Worm (Caenorhabditis elegans): ENCODE results near the gene ile-2.

Gene ile-2

DNA sequence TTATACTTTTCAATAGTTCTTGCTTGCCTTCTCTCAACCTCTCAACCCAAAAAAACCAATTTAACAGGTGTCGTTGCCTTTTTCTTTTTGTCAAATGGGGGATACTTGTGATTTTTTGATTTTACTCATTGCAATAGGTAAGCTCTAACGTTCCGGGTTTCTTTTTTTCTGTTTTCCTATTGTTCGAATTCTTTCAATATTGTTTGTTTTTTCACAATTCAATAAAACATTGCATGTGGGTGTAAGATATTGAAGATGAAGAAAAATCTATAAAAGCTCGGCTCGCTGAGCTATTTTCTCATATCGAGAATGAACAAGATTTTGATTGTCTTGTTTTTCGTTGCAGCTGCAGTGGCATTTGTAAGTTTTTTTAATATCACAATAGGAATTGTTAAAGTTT is 2.1 kb downstream of the ile-2 start, which contains the start of gene T04G9.7:
T04G9.7 (plus strand) TSS at position 301 of the 400 bp plus-strand sequence.
- TF ChIP-seq unc-62 (GFP tag; optimal IDR thresholded peaks at IDR 0.05), result no peak
- TF ChIP-seq ceh-90 (tag; optimal IDR thresholded peaks at IDR 0.05), result no peak
- TF ChIP-seq F16B12.6 (tag; optimal IDR thresholded peaks at IDR 0.05), result no peak
- TF ChIP-seq lin-15B (tag; optimal IDR thresholded peaks at IDR 0.05), result no peak
- TF ChIP-seq zag-1 (tag; optimal IDR thresholded peaks at IDR 0.05), result no peak

DNA sequence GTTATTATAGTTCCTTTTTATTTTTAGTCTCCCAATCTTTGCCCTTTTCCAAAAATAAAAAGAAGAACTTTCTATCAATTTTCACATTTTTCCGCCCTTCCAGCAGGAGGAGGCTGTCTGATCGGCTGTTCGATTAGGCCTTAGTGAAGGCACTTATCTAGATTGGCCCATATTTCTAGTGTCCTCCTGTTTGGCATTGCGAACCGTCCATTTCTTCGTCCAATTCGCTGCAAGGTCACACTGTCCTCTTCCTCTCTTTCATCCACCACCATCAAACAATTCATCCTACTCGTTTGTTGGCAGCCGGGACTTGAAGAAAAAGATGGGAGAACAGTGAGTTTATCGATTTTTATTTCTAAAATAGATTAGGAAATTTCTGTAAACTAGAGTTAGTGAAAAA is 3.8 kb downstream of the ile-2 start, which contains the start of gene T04G9.4:
T04G9.4 (plus strand) TSS at position 293 of the 400 bp plus-strand sequence.
- TF ChIP-seq blmp-1 (tag; optimal IDR thresholded peaks at IDR 0.05), result peak; percentile 56
- peak; percentile 62 for TF ChIP-seq lin-14 (GFP tag; optimal IDR thresholded peaks at IDR 0.05)
- TF ChIP-seq nhr-85 (tag), result peak; percentile 79
- peak; percentile 5 for TF ChIP-seq nhr-20 (tag; optimal IDR thresholded peaks at IDR 0.05)
- TF ChIP-seq nhr-76 (tag; optimal IDR thresholded peaks at IDR 0.05), result no peak
- no peak for TF ChIP-seq zip-4 (GFP tag; optimal IDR thresholded peaks at IDR 0.05)
- TF ChIP-seq ceh-82 (tag; optimal IDR thresholded peaks at IDR 0.05), result no peak

DNA sequence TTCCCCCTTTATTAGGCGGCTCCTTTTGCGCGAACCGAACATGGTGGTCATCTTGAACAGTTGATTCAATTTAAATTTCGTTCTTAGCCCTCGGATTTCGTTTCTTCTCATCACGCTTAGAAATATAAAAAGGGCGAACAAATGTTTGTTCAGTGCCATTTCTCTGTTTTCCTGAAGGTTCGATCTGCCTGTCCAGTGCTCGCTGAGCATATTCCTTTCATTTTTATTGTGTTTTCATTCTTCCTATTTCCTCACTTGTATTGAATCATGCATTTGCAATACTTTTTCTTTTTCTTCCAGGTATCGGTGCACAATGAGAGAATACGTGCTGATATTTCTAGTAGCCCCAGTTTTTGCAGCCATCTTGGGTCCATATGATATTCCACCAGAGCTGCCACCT is 9.0 kb downstream of the ile-2 start, which contains the start of gene nas-15:
nas-15 (plus strand) TSS at position 301 of the 400 bp plus-strand sequence.
- TF ChIP-seq pqm-1 (tag; optimal IDR thresholded peaks at IDR 0.05) (no peak), ets-5 (GFP tag; IDR thresholded peaks at IDR 0.05) (no peak)

DNA sequence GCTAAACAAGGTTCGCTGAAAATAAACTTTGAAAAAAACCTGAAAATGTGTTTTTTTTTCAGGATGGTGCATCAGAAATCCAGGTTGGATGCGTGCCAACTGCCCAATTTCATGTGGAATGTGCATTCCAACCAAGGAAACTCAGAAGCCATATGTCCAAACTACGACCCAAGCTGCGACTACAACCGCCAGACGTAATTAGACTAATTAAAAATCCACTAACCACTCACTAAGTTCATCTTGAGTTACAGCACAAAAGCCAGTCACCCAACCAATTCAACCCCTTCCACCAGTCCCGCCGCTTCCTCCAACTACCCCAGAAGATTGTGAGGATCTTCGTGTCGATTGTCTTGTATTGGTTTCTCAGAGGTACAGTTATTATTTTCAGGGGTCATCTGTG is 10.9 kb downstream of the ile-2 start:
- TF ChIP-seq hpl-2 (GFP tag; optimal IDR thresholded peaks at IDR 0.05) (no peak), ama-1 (optimal IDR thresholded peaks at IDR 0.05) (no peak), snu-23 (GFP tag; optimal IDR thresholded peaks at IDR 0.05) (no peak), efl-3 (GFP tag; optimal IDR thresholded peaks at IDR 0.05) (no peak), egl-27 (tag; optimal IDR thresholded peaks at IDR 0.05) (no peak), jun-1 (tag; optimal IDR thresholded peaks at IDR 0.05) (no peak)

DNA sequence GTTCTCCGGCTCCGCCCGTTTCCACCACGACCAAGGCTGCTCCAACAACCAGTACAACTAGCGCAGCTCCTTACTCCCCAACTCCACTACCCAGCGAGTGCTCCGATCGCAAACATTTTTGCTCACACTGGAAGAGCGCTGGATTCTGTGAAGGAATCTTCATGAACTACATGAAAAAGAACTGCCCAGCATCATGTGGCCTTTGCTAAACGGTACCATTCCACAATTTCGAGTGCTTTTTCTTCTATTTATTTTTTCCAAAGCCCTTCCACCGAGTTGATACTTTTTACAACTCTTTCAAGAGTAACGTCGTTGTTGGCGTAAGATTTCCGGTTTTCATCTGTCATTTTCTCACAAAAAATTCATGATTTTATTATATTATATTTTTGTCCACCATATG is 11.6 kb downstream of the ile-2 start:
- no peak for TF ChIP-seq unc-86 (tag; optimal IDR thresholded peaks at IDR 0.05)
- no peak for TF ChIP-seq efl-1 (optimal IDR thresholded peaks at IDR 0.05)
- TF ChIP-seq efl-1 (GFP tag; optimal IDR thresholded peaks at IDR 0.05 in 1 of 2), result peak in 1 of 2 experiments; percentile 71
- no peak for TF ChIP-seq efl-3 (GFP tag; optimal IDR thresholded peaks at IDR 0.05)

DNA sequence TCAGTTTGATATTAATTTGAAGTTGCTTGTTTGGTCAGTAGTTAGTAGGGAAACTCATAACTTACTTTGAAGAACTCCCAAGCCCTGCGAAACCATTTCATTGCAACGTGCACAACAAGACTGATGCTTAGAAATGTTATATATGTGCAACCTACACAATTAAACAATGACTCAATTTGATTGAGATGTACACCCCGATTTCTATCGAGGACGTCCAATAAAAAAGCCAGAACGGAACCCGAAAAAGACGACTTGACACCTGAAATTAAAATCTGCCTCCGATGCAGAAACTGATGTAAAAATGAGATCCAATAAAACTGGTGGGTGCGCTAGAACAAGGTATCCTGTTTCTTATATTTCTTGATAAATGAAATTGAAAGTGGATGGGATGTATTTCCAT is 16.5 kb downstream of the ile-2 start, which contains the start of gene T04G9.6:
T04G9.6 (minus strand) TSS at position 101 of the 400 bp plus-strand sequence.
- TF ChIP-seq nhr-28 (tag; optimal IDR thresholded peaks at IDR 0.05) (no peak), sup-37 (GFP tag; optimal IDR thresholded peaks at IDR 0.05) (no peak), C04F5.9 (tag; optimal IDR thresholded peaks at IDR 0.05) (no peak), unc-86 (tag; optimal IDR thresholded peaks at IDR 0.05) (no peak), hlh-17 (GFP tag; optimal IDR thresholded peaks at IDR 0.05; ENCODE audit: borderline replicate concordance) (no peak), lin-35 (GFP tag; optimal IDR thresholded peaks at IDR 0.05) (no peak), efl-1 (optimal IDR thresholded peaks at IDR 0.05) (no peak), efl-1 (GFP tag; optimal IDR thresholded peaks at IDR 0.05 in 1 of 2) (no peak)

DNA sequence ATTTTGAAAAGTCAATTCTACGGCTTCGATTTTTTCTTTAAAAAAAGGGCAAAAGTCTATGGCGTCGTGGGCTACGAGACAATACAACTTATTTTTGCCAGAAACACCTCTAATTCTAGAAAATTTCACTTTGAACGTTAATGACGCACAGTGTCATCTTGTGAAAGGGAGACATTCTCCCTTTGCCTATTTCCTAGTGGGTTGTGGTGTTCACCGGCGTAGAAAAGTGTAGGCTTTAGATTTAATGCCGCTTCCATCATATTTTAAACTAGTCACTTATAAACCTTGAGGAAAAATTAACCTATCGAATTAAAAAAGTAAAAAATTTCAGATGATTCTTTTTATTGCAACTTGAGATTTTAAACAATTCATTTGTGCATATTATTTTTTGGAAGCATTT is 17.0 kb downstream of the ile-2 start:
- TF ChIP-seq tlp-1 (tag; optimal IDR thresholded peaks at IDR 0.05) (no peak), tbx-2 (tag; optimal IDR thresholded peaks at IDR 0.05) (peak; percentile 11), nhr-85 (tag) (peak; percentile 68), lsy-2 (tag; optimal IDR thresholded peaks at IDR 0.05) (no peak), snpc-4 (tag; optimal IDR thresholded peaks at IDR 0.05) (no peak), hlh-17 (GFP tag; optimal IDR thresholded peaks at IDR 0.05; ENCODE audit: borderline replicate concordance) (no peak), pqm-1 (tag; optimal IDR thresholded peaks at IDR 0.05) (no peak), xbp-1 (tag; optimal IDR thresholded peaks at IDR 0.05) (peak; percentile 27), nhr-71 (tag; optimal IDR thresholded peaks at IDR 0.05) (no peak), fkh-10 (GFP tag; optimal IDR thresholded peaks at IDR 0.05) (no peak), nhr-90 (tag; optimal IDR thresholded peaks at IDR 0.05; ENCODE audit: poor library complexity) (peak; percentile 58), rnt-1 (tag; optimal IDR thresholded peaks at IDR 0.05) (peak; percentile 51), ets-5 (GFP tag; IDR thresholded peaks at IDR 0.05) (no peak), lin-39 (tag; optimal IDR thresholded peaks at IDR 0.05) (no peak), vab-15 (tag; optimal IDR thresholded peaks at IDR 0.05) (no peak), fkh-8 (tag; optimal IDR thresholded peaks at IDR 0.05) (no peak), dsc-1 (tag; optimal IDR thresholded peaks at IDR 0.05) (peak; percentile 75), nhr-20 (tag; optimal IDR thresholded peaks at IDR 0.05) (peak; percentile 26), ceh-8 (GFP tag; optimal IDR thresholded peaks at IDR 0.05) (peak; percentile 29), zag-1 (tag; optimal IDR thresholded peaks at IDR 0.05) (no peak), nhr-28 (tag; optimal IDR thresholded peaks at IDR 0.05) (no peak)
